Fruit fly (Drosophila melanogaster): ENCODE data around the gene CG32071.

dm6 chr3L:11148478-11149251, 45.0 kb upstream of the CG32071 start:
- TF ChIP-seq CG9215 (GFP tag; IDR thresholded peaks at IDR 0.05): no peak
- TF ChIP-seq CG15269 (tag; optimal IDR thresholded peaks at IDR 0.05): peak; percentile 16
- TF ChIP-seq kah (GFP tag; optimal IDR thresholded peaks at IDR 0.05): no peak
- no peak for TF ChIP-seq ssp (GFP tag; IDR thresholded peaks at IDR 0.05)
- TF ChIP-seq Atf6 (GFP tag; IDR thresholded peaks at IDR 0.05): no peak

All from whole organism, embryonic.